Fruit fly (Drosophila melanogaster): ENCODE data around the gene LManIV.

The LManIV gene

dm6 chr2L:8746350-8746759 lies 25.8 kb downstream of the LManIV start:
- TF ChIP-seq CG17801 (GFP tag; optimal IDR thresholded peaks at IDR 0.05; ENCODE audit: partially characterized antibody) = no peak

- TF ChIP-seq CG17801 (GFP tag; optimal IDR thresholded peaks at IDR 0.05; ENCODE audit: partially characterized antibody) = no peak
Measured at dm6 chr2L:8743082-8743481, 29.1 kb downstream of the LManIV start.

dm6 chr2L:8740757-8741278 lies 31.3 kb downstream of the LManIV start:
- TF ChIP-seq CG17801 (GFP tag; optimal IDR thresholded peaks at IDR 0.05; ENCODE audit: partially characterized antibody) = no peak

dm6 chr2L:8739984-8740756 lies 32.0 kb downstream of the LManIV start, which contains the start of gene raw:
TSS of gene raw (minus strand) at chr2L:8740660.
- peak; percentile 20 for TF ChIP-seq CG17801 (GFP tag; optimal IDR thresholded peaks at IDR 0.05; ENCODE audit: partially characterized antibody)

dm6 chr2L:8738253-8738665 lies 33.9 kb downstream of the LManIV start:
- TF ChIP-seq CG17801 (GFP tag; optimal IDR thresholded peaks at IDR 0.05; ENCODE audit: partially characterized antibody) = no peak

- TF ChIP-seq CG17801 (GFP tag; optimal IDR thresholded peaks at IDR 0.05; ENCODE audit: partially characterized antibody) = no peak
Measured at dm6 chr2L:8736383-8736782, 35.8 kb downstream of the LManIV start.

dm6 chr2L:8735572-8735996 lies 36.6 kb downstream of the LManIV start:
- TF ChIP-seq CG17801 (GFP tag; optimal IDR thresholded peaks at IDR 0.05; ENCODE audit: partially characterized antibody) = peak; percentile 51

- no peak for TF ChIP-seq CG17801 (GFP tag; optimal IDR thresholded peaks at IDR 0.05; ENCODE audit: partially characterized antibody)
Measured at dm6 chr2L:8734998-8735397, 37.1 kb downstream of the LManIV start.

- no peak for TF ChIP-seq CG17801 (GFP tag; optimal IDR thresholded peaks at IDR 0.05; ENCODE audit: partially characterized antibody)
Measured at dm6 chr2L:8734304-8734703, 37.8 kb downstream of the LManIV start.

- TF ChIP-seq CG17801 (GFP tag; optimal IDR thresholded peaks at IDR 0.05; ENCODE audit: partially characterized antibody) = no peak
Measured at dm6 chr2L:8732702-8733101, 39.4 kb downstream of the LManIV start.

dm6 chr2L:8721028-8721427 lies 51.1 kb downstream of the LManIV start:
- TF ChIP-seq CG17801 (GFP tag; optimal IDR thresholded peaks at IDR 0.05; ENCODE audit: partially characterized antibody) = no peak

- TF ChIP-seq CG17801 (GFP tag; optimal IDR thresholded peaks at IDR 0.05; ENCODE audit: partially characterized antibody) = no peak
Measured at dm6 chr2L:8719757-8720156, 52.4 kb downstream of the LManIV start.
